Fruit fly (Drosophila melanogaster) whole organism, embryonic: ENCODE results near the gene CG4645.
A peak's percentile ranks its signal among the peaks of the same experiment; 100 is the strongest.

Experiments used
- Awh ChIP-seq: fragments of 200-800 bp; sonication (Bioruptor generic); IDR thresholded peaks from 2 replicates; pipeline ENCODE4, ENCODE4 v1.3.6; 2022; ENCODE audit warnings: missing biosample characterization, missing genetic modification characterization
- B-H2 ChIP-seq: fragments of 200-800 bp; sonication (Bioruptor generic); optimal IDR thresholded peaks from 2 replicates; lab custom pipeline; 2018; ENCODE audit warnings: missing biosample characterization, mild to moderate bottlenecking, missing genetic modification characterization
- CG10959 ChIP-seq: fragments of 200-800 bp; sonication (Bioruptor generic); IDR thresholded peaks from 2 replicates; pipeline ENCODE4 v1.3.6; 2022; ENCODE audit warnings: missing biosample characterization, missing genetic modification characterization
- CG11456 ChIP-seq: fragments of 200-800 bp; sonication (Bioruptor generic); IDR thresholded peaks from 3 replicates; pipeline ENCODE4 v1.3.6; 2022; ENCODE audit warnings: missing biosample characterization, missing genetic modification characterization
- CG1233 ChIP-seq: fragments of 200-800 bp; sonication (Bioruptor generic); optimal IDR thresholded peaks from 4 replicates; lab custom pipeline; 2018; ENCODE audit warnings: missing biosample characterization, mild to moderate bottlenecking, missing genetic modification characterization
- CG12744 ChIP-seq: fragments of 200-800 bp; sonication (Bioruptor generic); optimal IDR thresholded peaks from 2 replicates; lab custom pipeline; 2016; ENCODE audit warnings: missing biosample characterization, missing genetic modification characterization
- CG13775 ChIP-seq: fragments of 200-800 bp; sonication (Bioruptor generic); optimal IDR thresholded peaks from 3 replicates; lab custom pipeline; 2017; ENCODE audit warnings: missing biosample characterization, mild to moderate bottlenecking, missing genetic modification characterization
- CG13894 ChIP-seq: fragments of 200-800 bp; sonication (Bioruptor generic); optimal IDR thresholded peaks from 3 replicates; lab custom pipeline; 2018; ENCODE audit warnings: missing biosample characterization, mild to moderate bottlenecking, missing genetic modification characterization, moderate library complexity
- CG15601 ChIP-seq: fragments of 200-800 bp; sonication (Bioruptor generic); optimal IDR thresholded peaks from 3 replicates; lab custom pipeline; 2019; ENCODE audit warnings: missing biosample characterization, mild to moderate bottlenecking, missing genetic modification characterization, moderate library complexity
- CG16863 ChIP-seq: fragments of 200-800 bp; sonication (Bioruptor generic); optimal IDR thresholded peaks from 3 replicates; lab custom pipeline; 2016; ENCODE audit warnings: missing biosample characterization, missing genetic modification characterization
- CG17186 ChIP-seq: fragments of 200-800 bp; sonication (Bioruptor generic); optimal IDR thresholded peaks from 3 replicates; lab custom pipeline; 2017; ENCODE audit warnings: missing biosample characterization, missing genetic modification reagents, missing genetic modification characterization
- CG17612 ChIP-seq: fragments of 200-800 bp; sonication (Bioruptor generic); IDR thresholded peaks from 2 replicates; pipeline ENCODE4 v1.3.6; 2022; ENCODE audit warnings: missing biosample characterization, missing genetic modification characterization
- CG33213 ChIP-seq: fragments of 200-800 bp; sonication (Bioruptor generic); optimal IDR thresholded peaks from 3 replicates; lab custom pipeline; 2016; ENCODE audit warnings: missing biosample characterization, missing genetic modification characterization
- CG3995 ChIP-seq: fragments of 200-800 bp; sonication (Bioruptor generic); optimal IDR thresholded peaks from 3 replicates; lab custom pipeline; 2016; ENCODE audit warnings: missing biosample characterization, missing genetic modification characterization
- CG4707 ChIP-seq: fragments of 200-800 bp; sonication (Bioruptor generic); optimal IDR thresholded peaks from 2 replicates; lab custom pipeline; 2018; ENCODE audit warnings: missing biosample characterization, mild to moderate bottlenecking, missing genetic modification characterization, moderate library complexity
- CG6689 ChIP-seq: fragments of 200-800 bp; sonication (Bioruptor generic); IDR thresholded peaks from 2 replicates; pipeline ENCODE4 v1.3.6; 2022; ENCODE audit warnings: missing biosample characterization, missing genetic modification characterization
- CG6813 ChIP-seq: fragments of 200-800 bp; sonication (Bioruptor generic); optimal IDR thresholded peaks from 2 replicates; lab custom pipeline; 2017; ENCODE audit warnings: missing biosample characterization, missing genetic modification characterization, mild to moderate bottlenecking, moderate library complexity, missing genetic modification reagents
- CG6854 ChIP-seq: fragments of 200-800 bp; sonication (Bioruptor generic); optimal IDR thresholded peaks from 3 replicates; lab custom pipeline; 2017; ENCODE audit warnings: missing biosample characterization, mild to moderate bottlenecking, missing genetic modification characterization
- CG7786 ChIP-seq: fragments of 200-800 bp; sonication (Bioruptor generic); optimal IDR thresholded peaks from 2 replicates; lab custom pipeline; 2016; ENCODE audit warnings: missing biosample characterization, missing genetic modification characterization
- CG8089 ChIP-seq: fragments of 200-800 bp; sonication (Bioruptor generic); optimal IDR thresholded peaks from 3 replicates; lab custom pipeline; 2016; ENCODE audit warnings: missing biosample characterization, missing genetic modification characterization
- CG8290 ChIP-seq, 3 experiments: fragments of 200-800 bp; sonication (Bioruptor generic); optimal IDR thresholded peaks; 2 replicates each; lab custom pipeline; 2016 to 2019; ENCODE audit warnings: missing biosample characterization in 3 of 3, missing genetic modification characterization in 3 of 3, mild to moderate bottlenecking in 2 of 3, moderate library complexity in 1 of 3
- CrebB ChIP-seq: fragments of 200-800 bp; sonication (Bioruptor generic); optimal IDR thresholded peaks from 3 replicates; lab custom pipeline; 2018; ENCODE audit warnings: missing biosample characterization, mild to moderate bottlenecking, missing genetic modification characterization
- D19B ChIP-seq: fragments of 200-800 bp; sonication (Bioruptor generic); optimal IDR thresholded peaks from 2 replicates; lab custom pipeline; 2017; ENCODE audit warnings: missing biosample characterization, mild to moderate bottlenecking, missing genetic modification characterization
- Dbx ChIP-seq: fragments of 200-800 bp; sonication (Bioruptor generic); IDR thresholded peaks from 3 replicates; pipeline ENCODE4 v1.3.6; 2022; ENCODE audit warnings: missing biosample characterization, missing genetic modification characterization
- Dip2 ChIP-seq: fragments of 200-800 bp; sonication (Bioruptor generic); IDR thresholded peaks from 2 replicates; pipeline ENCODE4 v1.3.6; 2022; ENCODE audit warnings: missing biosample characterization, missing genetic modification characterization
- Doc2 ChIP-seq: fragments of 200-800 bp; sonication (Bioruptor generic); IDR thresholded peaks from 2 replicates; pipeline ENCODE4 v1.3.6; 2022; ENCODE audit warnings: missing biosample characterization, missing genetic modification characterization
- Drgx ChIP-seq: fragments of 200-800 bp; sonication (Bioruptor generic); IDR thresholded peaks from 2 replicates; pipeline ENCODE4 v1.3.6; 2022; ENCODE audit warnings: missing biosample characterization, missing genetic modification characterization
- MESR4 ChIP-seq: fragments of 200-800 bp; sonication (Bioruptor generic); optimal IDR thresholded peaks from 2 replicates; lab custom pipeline; 2018; ENCODE audit warnings: missing biosample characterization, mild to moderate bottlenecking, missing genetic modification characterization, moderate library complexity
- Nf-YC ChIP-seq: fragments of 200-800 bp; optimal IDR thresholded peaks from 3 replicates; lab custom pipeline; 2019; ENCODE audit warnings: missing biosample characterization, mild to moderate bottlenecking, missing genetic modification characterization, moderate library complexity
- Scr ChIP-seq: fragments of 200-800 bp; sonication (Bioruptor generic); IDR thresholded peaks from 2 replicates; pipeline ENCODE4 v1.3.6; 2022; ENCODE audit warnings: missing biosample characterization, missing genetic modification characterization; ENCODE audit not compliant: partially characterized antibody
- Taf1 ChIP-seq: fragments of 200-800 bp; sonication (Bioruptor generic); IDR thresholded peaks from 2 replicates; pipeline ENCODE4 v1.3.6; 2022; ENCODE audit warnings: missing biosample characterization, missing genetic modification characterization
- ac ChIP-seq: fragments of 200-800 bp; sonication (Bioruptor generic); optimal IDR thresholded peaks from 3 replicates; lab custom pipeline; 2017; ENCODE audit warnings: missing biosample characterization, mild to moderate bottlenecking, missing genetic modification characterization
- bbx ChIP-seq: fragments of 200-800 bp; sonication (Bioruptor generic); IDR thresholded peaks from 2 replicates; pipeline ENCODE4 v1.3.6; 2022; ENCODE audit warnings: missing biosample characterization, missing genetic modification characterization; ENCODE audit not compliant: partially characterized antibody
- crc ChIP-seq: fragments of 200-800 bp; sonication (Bioruptor generic); optimal IDR thresholded peaks from 2 replicates; lab custom pipeline; 2016; ENCODE audit warnings: missing biosample characterization, missing genetic modification characterization
- fd3F ChIP-seq: fragments of 200-800 bp; sonication (Bioruptor generic); optimal IDR thresholded peaks from 2 replicates; lab custom pipeline; 2018; ENCODE audit warnings: missing biosample characterization, mild to moderate bottlenecking, missing genetic modification characterization, moderate library complexity
- gsb-n ChIP-seq: fragments of 200-800 bp; sonication (Bioruptor generic); optimal IDR thresholded peaks from 3 replicates; lab custom pipeline; 2018; ENCODE audit warnings: missing biosample characterization, mild to moderate bottlenecking, missing genetic modification characterization
- gt ChIP-seq: fragments of 200-800 bp; sonication (Bioruptor generic); IDR thresholded peaks from 2 replicates; pipeline ENCODE4 v1.3.6; 2022; ENCODE audit warnings: missing biosample characterization, missing genetic modification characterization
- h ChIP-seq: fragments of >200 bp; optimal IDR thresholded peaks from 2 replicates; lab custom pipeline; 2017
- jigr1 ChIP-seq: fragments of 200-800 bp; sonication (Bioruptor generic); IDR thresholded peaks from 3 replicates; pipeline ENCODE4 v1.3.6; 2022; ENCODE audit warnings: missing biosample characterization, missing genetic modification characterization
- mirr ChIP-seq: fragments of 200-800 bp; sonication (Bioruptor generic); optimal IDR thresholded peaks from 3 replicates; lab custom pipeline; 2018; ENCODE audit warnings: missing biosample characterization, mild to moderate bottlenecking, missing genetic modification characterization
- p53 ChIP-seq: fragments of 200-800 bp; sonication (Bioruptor generic); optimal IDR thresholded peaks from 2 replicates; lab custom pipeline; 2016; ENCODE audit warnings: missing biosample characterization, missing genetic modification characterization
- pita ChIP-seq: fragments of 200-800 bp; sonication (Bioruptor generic); optimal IDR thresholded peaks from 2 replicates; lab custom pipeline; 2017; ENCODE audit warnings: missing biosample characterization, mild to moderate bottlenecking, missing genetic modification characterization
- pum ChIP-seq: fragments of 200-800 bp; sonication (Bioruptor generic); optimal IDR thresholded peaks from 2 replicates; lab custom pipeline; 2016; ENCODE audit warnings: missing biosample characterization, missing genetic modification characterization
- repo ChIP-seq: fragments of 200-800 bp; sonication (Bioruptor generic); optimal IDR thresholded peaks from 2 replicates; lab custom pipeline; 2016; ENCODE audit warnings: missing biosample characterization, missing genetic modification characterization
- run ChIP-seq: fragments of 200-800 bp; sonication (Bioruptor generic); optimal IDR thresholded peaks from 3 replicates; lab custom pipeline; 2018; ENCODE audit warnings: missing biosample characterization, mild to moderate bottlenecking, missing genetic modification characterization
- sens ChIP-seq: fragments of 200-800 bp; sonication (Bioruptor generic); peaks from one replicate; lab custom pipeline; 2016; ENCODE audit warnings: missing biosample characterization, missing genetic modification characterization
- sug ChIP-seq: fragments of 200-800 bp; optimal IDR thresholded peaks from 2 replicates; lab custom pipeline; 2019; ENCODE audit warnings: missing biosample characterization, mild to moderate bottlenecking, missing genetic modification characterization, moderate library complexity
- trh ChIP-seq: fragments of 200-800 bp; sonication (Bioruptor generic); optimal IDR thresholded peaks from 2 replicates; lab custom pipeline; 2016; ENCODE audit warnings: missing biosample characterization, missing genetic modification characterization
- tx ChIP-seq: fragments of 200-800 bp; sonication (Bioruptor generic); optimal IDR thresholded peaks from 2 replicates; lab custom pipeline; 2016; ENCODE audit warnings: missing biosample characterization, missing genetic modification characterization
- vvl ChIP-seq: fragments of 200-800 bp; sonication (Bioruptor generic); IDR thresholded peaks from 2 replicates; pipeline ENCODE4 v1.3.6; 2022; ENCODE audit warnings: missing biosample characterization, missing genetic modification characterization
- z ChIP-seq: fragments of 200-800 bp; sonication (Bioruptor generic); IDR thresholded peaks from 3 replicates; pipeline ENCODE4 v1.3.6; 2022; ENCODE audit warnings: missing biosample characterization, missing genetic modification characterization

CG4645 gene

DNA sequence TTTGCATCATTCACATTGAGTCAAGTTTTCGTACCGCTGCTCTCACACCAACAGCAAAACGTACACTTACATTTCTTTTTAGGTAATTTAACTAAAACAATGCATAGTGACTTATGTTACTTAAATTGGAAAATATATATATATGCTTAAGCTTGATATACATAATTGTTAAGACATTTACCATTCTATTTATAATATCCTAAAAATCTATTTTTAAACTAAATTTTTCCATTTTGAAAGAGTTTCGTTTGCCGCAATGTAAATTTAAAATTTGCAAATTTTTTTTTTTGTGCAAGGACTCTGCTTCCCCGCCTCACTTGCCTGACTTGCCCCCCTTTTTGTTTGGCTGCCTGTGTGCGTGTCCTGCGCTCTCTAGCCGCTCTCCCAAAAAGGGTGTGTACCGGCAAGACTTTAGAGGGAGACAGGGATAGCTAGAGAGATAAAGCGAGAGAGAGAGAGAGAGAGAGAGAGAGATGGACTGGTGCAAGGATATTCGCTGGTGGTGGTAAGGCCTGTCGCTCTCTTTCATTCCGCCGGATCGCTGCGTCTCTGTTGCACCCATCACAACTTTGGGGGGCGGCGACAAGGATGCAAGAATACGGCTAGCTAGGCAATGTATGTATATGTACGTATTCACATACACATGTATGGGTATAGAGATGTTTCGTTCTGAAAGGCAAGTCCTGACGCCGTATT is 28.2 kb downstream of the CG4645 start (continued):
- TF ChIP-seq repo, result no peak
- TF ChIP-seq tx (GFP tag; lab: Kevin White, UChicago), result no peak
- no peak for TF ChIP-seq pita (GFP tag; lab: Kevin White, UChicago)
- peak; percentile 31; the same call in 1 of the 2 replicates for TF ChIP-seq CG6689
- no peak for TF ChIP-seq trh (GFP tag; lab: Kevin White, UChicago)
- TF ChIP-seq bbx (GFP tag; lab: Robert Waterston, UW), result no peak
- no peak for TF ChIP-seq CrebB (tag; lab: Kevin White, UChicago)
- TF ChIP-seq Dbx (GFP tag; lab: Robert Waterston, UW), result no peak
- TF ChIP-seq CG11456 (GFP tag; lab: Robert Waterston, UW), result no peak
- TF ChIP-seq fd3F (GFP tag; lab: Kevin White, UChicago), result no peak
- TF ChIP-seq MESR4 (GFP tag; lab: Kevin White, UChicago), result no peak
- TF ChIP-seq CG33213 (GFP tag; lab: Kevin White, UChicago), result no peak
- TF ChIP-seq Dip2 (GFP tag; lab: Robert Waterston, UW), result no peak
- no peak for TF ChIP-seq CG6813
- TF ChIP-seq pum (GFP tag; lab: Kevin White, UChicago), result no peak
- TF ChIP-seq jigr1 (GFP tag; lab: Robert Waterston, UW), result no peak
- TF ChIP-seq CG17612, result no peak
- 0 out of 2 replicates have a peak, but pooled peaks have one; percentile 15 for TF ChIP-seq Awh (GFP tag; lab: Robert Waterston, UW)
- no peak for TF ChIP-seq CG10959 (GFP tag; lab: Robert Waterston, UW)
- no peak for TF ChIP-seq B-H2 (GFP tag; lab: Kevin White, UChicago)
- TF ChIP-seq crc (GFP tag; lab: Kevin White, UChicago), result no peak
- TF ChIP-seq sens (GFP tag; lab: Kevin White, UChicago), result peak; percentile 49
- peak; percentile 44 for TF ChIP-seq CG6854 (GFP tag; lab: Kevin White, UChicago)
- no peak for TF ChIP-seq CG16863
- no peak for TF ChIP-seq Drgx (GFP tag; lab: Robert Waterston, UW)
- no peak for TF ChIP-seq run (tag; lab: Kevin White, UChicago)
- TF ChIP-seq D19B (GFP tag; lab: Kevin White, UChicago), result no peak
- TF ChIP-seq CG13894 (tag; lab: Kevin White, UChicago), result peak; percentile 24
- no peak for TF ChIP-seq CG12744 (GFP tag; lab: Kevin White, UChicago)
- peak; percentile 61 for TF ChIP-seq Nf-YC (tag; lab: Kevin White, UChicago)
- TF ChIP-seq Doc2, result no peak
- TF ChIP-seq CG1233 (GFP tag; lab: Kevin White, UChicago), result no peak
- no peak for TF ChIP-seq CG17186 (GFP tag; lab: Kevin White, UChicago)
- TF ChIP-seq CG4707, result no peak
- no peak for TF ChIP-seq CG8290 (GFP tag; optimal IDR thresholded peaks at IDR 0.05; lab: Kevin White, UChicago)
- no peak for TF ChIP-seq CG8290 (tag; optimal IDR thresholded peaks at IDR 0.05; lab: Kevin White, UChicago)
- TF ChIP-seq Scr, result no peak
- TF ChIP-seq CG13775 (GFP tag; lab: Kevin White, UChicago), result peak; percentile 5
- peak; percentile 31; the same call in 1 of the 2 replicates for TF ChIP-seq vvl
- TF ChIP-seq gt (GFP tag; lab: Robert Waterston, UW), result no peak
- no peak for TF ChIP-seq CG8089 (GFP tag; lab: Kevin White, UChicago)
- TF ChIP-seq CG3995 (GFP tag; lab: Kevin White, UChicago), result no peak
- no peak for TF ChIP-seq ac (GFP tag; lab: Kevin White, UChicago)
- peak; percentile 12 for TF ChIP-seq sug (tag; lab: Kevin White, UChicago)
- TF ChIP-seq Taf1, result no peak
- no peak for TF ChIP-seq h (lab: Kevin White, UChicago)
- no peak for TF ChIP-seq z (GFP tag; lab: Robert Waterston, UW)
- no peak for TF ChIP-seq gsb-n (tag; lab: Kevin White, UChicago)
- TF ChIP-seq CG15601 (tag; lab: Kevin White, UChicago), result no peak
- TF ChIP-seq mirr, result no peak
- TF ChIP-seq p53 (GFP tag; lab: Kevin White, UChicago), result no peak
- TF ChIP-seq CG7786 (GFP tag; lab: Kevin White, UChicago), result no peak
